Fruit fly (Drosophila melanogaster): ENCODE measurements around the gene sgg.

- no peak for TF ChIP-seq CG8478 (optimal IDR thresholded peaks at IDR 0.05)
- no peak for TF ChIP-seq CTCF (optimal IDR thresholded peaks at IDR 0.05)
Measured at dm6 chrX:2652124-2652923, 18.6 kb downstream of the sgg start.

Measured in S2 (cell line).